Worm (Caenorhabditis elegans): ENCODE measurements around the gene txt-13.

txt-13 gene

ce11 chrII:10547803-10548693 is 22.4 kb upstream of the txt-13 start (continued):
- TF ChIP-seq nhr-77 (tag; optimal IDR thresholded peaks at IDR 0.05) (no peak), mef-2 (tag; optimal IDR thresholded peaks at IDR 0.05) (peak; percentile 18), C16A3.4 (tag; optimal IDR thresholded peaks at IDR 0.05) (no peak), nhr-84 (tag; optimal IDR thresholded peaks at IDR 0.05) (no peak), swsn-7 (tag; optimal IDR thresholded peaks at IDR 0.05) (no peak)

- TF ChIP-seq Y116A8C.19 (tag; optimal IDR thresholded peaks at IDR 0.05; ENCODE audit: borderline replicate concordance) (no peak), lir-3 (tag; optimal IDR thresholded peaks at IDR 0.05; ENCODE audit: poor library complexity) (peak; percentile 34), lsy-2 (tag; optimal IDR thresholded peaks at IDR 0.05) (peak; percentile 81 to 90), C04F5.9 (tag; optimal IDR thresholded peaks at IDR 0.05) (peak; percentile 19), unc-130 (tag; optimal IDR thresholded peaks at IDR 0.05) (peak; percentile 22), nhr-47 (tag; optimal IDR thresholded peaks at IDR 0.05) (peak; percentile 89), nhr-77 (tag; optimal IDR thresholded peaks at IDR 0.05) (peak; percentile 70), nhr-28 (tag; optimal IDR thresholded peaks at IDR 0.05) (no peak), ztf-4 (tag; optimal IDR thresholded peaks at IDR 0.05) (peak; percentile 87), C34B4.2 (tag; optimal IDR thresholded peaks at IDR 0.05) (no peak), nhr-84 (tag; optimal IDR thresholded peaks at IDR 0.05) (no peak), ztf-11 (tag; optimal IDR thresholded peaks at IDR 0.05) (peak in 1 of 2 experiments; percentile 72), ama-1 (optimal IDR thresholded peaks at IDR 0.05) (peak; percentile 97), zip-4 (GFP tag; optimal IDR thresholded peaks at IDR 0.05) (no peak), C16A3.4 (tag; optimal IDR thresholded peaks at IDR 0.05) (peak; percentile 85), unc-30 (tag; optimal IDR thresholded peaks at IDR 0.05) (no peak), skn-1 (tag; optimal IDR thresholded peaks at IDR 0.05) (peak; percentile 91), nhr-19 (GFP tag; conservative IDR thresholded peaks at IDR 0.05) (peak; percentile 76), vab-15 (tag; optimal IDR thresholded peaks at IDR 0.05) (no peak), nhr-90 (tag; optimal IDR thresholded peaks at IDR 0.05; ENCODE audit: poor library complexity) (peak; percentile 65), efl-3 (GFP tag; optimal IDR thresholded peaks at IDR 0.05) (no peak), nhr-20 (tag; optimal IDR thresholded peaks at IDR 0.05) (peak; percentile 82), pqm-1 (tag; optimal IDR thresholded peaks at IDR 0.05) (no peak), isw-1 (GFP tag; IDR thresholded peaks at IDR 0.05) (peak; percentile 59), zag-1 (tag; optimal IDR thresholded peaks at IDR 0.05) (no peak), hlh-4 (tag; optimal IDR thresholded peaks at IDR 0.05) (no peak), nhr-71 (tag; optimal IDR thresholded peaks at IDR 0.05) (peak; percentile 96), egl-27 (tag; optimal IDR thresholded peaks at IDR 0.05) (peak in 1 of 2 experiments; percentile 56), unc-98 (GFP tag; IDR thresholded peaks at IDR 0.05) (no peak), pax-3 (tag; optimal IDR thresholded peaks at IDR 0.05) (peak; percentile 66), pag-3 (tag; optimal IDR thresholded peaks at IDR 0.05; ENCODE audit: borderline replicate concordance, insufficient read depth) (no peak), mef-2 (tag; optimal IDR thresholded peaks at IDR 0.05) (peak; percentile 45), jun-1 (tag; optimal IDR thresholded peaks at IDR 0.05) (peak; percentile 89), nhr-85 (tag) (peak; percentile 92), lin-15B (tag; optimal IDR thresholded peaks at IDR 0.05) (peak; percentile 44), aha-1 (tag; optimal IDR thresholded peaks at IDR 0.05) (no peak), snpc-4 (tag; optimal IDR thresholded peaks at IDR 0.05) (peak; percentile 59), dpl-1 (GFP tag; optimal IDR thresholded peaks at IDR 0.05) (peak; percentile 44 to 59 (median 45)), irx-1 (tag; optimal IDR thresholded peaks at IDR 0.05) (peak; percentile 34), egl-13 (tag; optimal IDR thresholded peaks at IDR 0.05) (peak; percentile 49), rnt-1 (tag; optimal IDR thresholded peaks at IDR 0.05) (peak; percentile 84), lin-13 (GFP tag; optimal IDR thresholded peaks at IDR 0.05) (peak; percentile 94), dsc-1 (tag; optimal IDR thresholded peaks at IDR 0.05) (peak; percentile 57), sox-4 (tag; optimal IDR thresholded peaks at IDR 0.05) (peak; percentile 36), ceh-90 (tag; optimal IDR thresholded peaks at IDR 0.05) (no peak)
Observed at ce11 chrII:10548778-10549671, 21.4 kb upstream of the txt-13 start.
